Worm (Caenorhabditis elegans) whole organism, mixed stage, embryonic: Measurements from ENCODE around the gene ZK418.2.

Source experiments
- ces-1 ChIP-seq: fragments of 150-350 bp; optimal IDR thresholded peaks from 2 replicates; lab custom pipeline; 2014; ENCODE audit warnings: missing biosample characterization, missing genetic modification reagents, missing genetic modification characterization
- cnd-1 ChIP-seq: fragments of 200-800 bp; sonication (Bioruptor generic); optimal IDR thresholded peaks from 2 replicates; lab custom pipeline; 2018; ENCODE audit warnings: mild to moderate bottlenecking, missing genetic modification characterization, missing compliant biosample characterization
- mls-2 ChIP-seq: sonication (generic microtip); optimal IDR thresholded peaks from 2 replicates; lab custom pipeline; 2016; ENCODE audit warnings: mild to moderate bottlenecking, missing genetic modification characterization, moderate library complexity, missing compliant biosample characterization
- nhr-76 ChIP-seq: sonication (generic microtip); optimal IDR thresholded peaks from 2 replicates; lab custom pipeline; 2017; ENCODE audit warnings: missing biosample characterization, missing genetic modification characterization
- pha-4 ChIP-seq: fragments of 150-350 bp; optimal IDR thresholded peaks from 2 replicates; lab custom pipeline; 2018; ENCODE audit warnings: missing biosample characterization, missing genetic modification reagents, missing genetic modification characterization
- unc-120 ChIP-seq: sonication (generic microtip); optimal IDR thresholded peaks from 2 replicates; lab custom pipeline; 2017; ENCODE audit warnings: missing genetic modification characterization, missing compliant biosample characterization; ENCODE audit not compliant: poor library complexity, severe bottlenecking
- unc-39 ChIP-seq: fragments of 150-350 bp; optimal IDR thresholded peaks from 2 replicates; lab custom pipeline; 2014; ENCODE audit warnings: missing biosample characterization, missing genetic modification characterization
- unc-62 ChIP-seq: fragments of 150-350 bp; optimal IDR thresholded peaks from 2 replicates; lab custom pipeline; 2014; ENCODE audit warnings: missing biosample characterization, missing genetic modification reagents, missing genetic modification characterization
- ztf-11 ChIP-seq: fragments of 150-350 bp; optimal IDR thresholded peaks from 2 replicates; lab custom pipeline; 2014; ENCODE audit warnings: missing biosample characterization, missing genetic modification characterization

DNA sequence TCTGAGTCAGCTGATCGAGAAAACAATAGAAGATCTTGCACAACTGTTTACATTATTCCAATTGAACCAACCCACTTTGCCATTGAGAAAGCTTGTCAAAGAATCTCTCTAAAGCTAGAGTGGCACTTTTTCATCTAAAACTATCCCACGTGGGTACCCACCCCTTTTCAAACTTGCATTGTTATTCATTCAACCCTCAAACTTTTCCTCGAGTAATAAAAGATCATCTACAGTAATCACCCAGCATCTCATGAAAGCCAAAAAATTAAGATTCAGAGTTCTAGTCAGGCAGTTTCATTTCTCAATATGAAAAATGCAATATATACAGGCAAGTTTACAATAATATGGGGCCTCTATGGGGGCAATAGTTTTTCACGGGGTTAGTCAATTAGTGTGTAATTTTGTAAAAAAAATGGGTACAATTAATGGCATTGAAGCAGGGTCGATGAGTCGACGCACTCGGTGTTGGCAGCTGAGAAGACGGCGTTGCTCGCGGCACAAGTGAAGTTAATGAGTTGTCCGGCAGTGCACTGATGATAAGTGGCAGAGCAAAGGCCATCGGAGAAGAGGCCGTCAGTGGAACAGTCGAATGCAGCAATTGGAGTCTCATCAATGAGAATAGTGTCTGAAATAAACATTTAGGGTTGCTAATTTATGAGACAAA is 10.8 kb downstream of the ZK418.2 start:
- TF ChIP-seq unc-62 (GFP tag; lab: Kevin White, UChicago) = no peak
- TF ChIP-seq unc-39 (tag; lab: Kevin White, UChicago) = no peak
- TF ChIP-seq ztf-11 (tag; lab: Kevin White, UChicago) = no peak
- TF ChIP-seq pha-4 (tag; lab: Kevin White, UChicago) = no peak
- TF ChIP-seq ces-1 = no peak
- TF ChIP-seq nhr-76 (tag; lab: Kevin White, UChicago) = no peak
- TF ChIP-seq mls-2 (tag; lab: Kevin White, UChicago) = no peak
- no peak for TF ChIP-seq unc-120 (tag; lab: Kevin White, UChicago)
- TF ChIP-seq cnd-1 (tag; lab: Kevin White, UChicago) = no peak
